Worm (Caenorhabditis elegans): ENCODE measurements around the gene ZK896.5.

DNA sequence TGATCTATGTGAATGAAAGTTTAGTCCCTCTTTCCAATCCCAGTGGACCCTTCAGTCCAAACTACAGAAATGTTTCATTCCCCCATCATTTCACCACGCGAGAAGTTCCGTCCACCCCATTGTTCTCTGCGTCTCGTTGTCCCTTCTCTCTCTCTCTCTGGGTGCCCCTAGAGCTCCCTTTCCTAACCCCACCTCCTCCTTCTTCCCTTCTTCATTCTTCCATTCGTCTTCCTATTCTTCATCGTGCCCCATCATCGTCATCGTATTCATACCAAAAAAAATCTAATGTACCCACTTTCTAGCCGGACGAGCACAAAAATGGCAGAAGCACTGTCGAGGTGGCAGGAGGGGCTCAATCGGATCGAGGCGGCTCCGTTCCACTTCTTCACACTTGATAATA is 43.2 kb downstream of the ZK896.5 start, which contains the start of gene M02B1.3:
- TF ChIP-seq aly-2 (tag; optimal IDR thresholded peaks at IDR 0.05) = no peak
- TF ChIP-seq unc-39 (tag; optimal IDR thresholded peaks at IDR 0.05) = no peak
- TF ChIP-seq nhr-6 (tag; optimal IDR thresholded peaks at IDR 0.05) = no peak
- TF ChIP-seq ama-1 (optimal IDR thresholded peaks at IDR 0.05) = no peak
- TF ChIP-seq nhr-25 (tag; optimal IDR thresholded peaks at IDR 0.05) = no peak
- no peak for TF ChIP-seq lin-39 (tag; optimal IDR thresholded peaks at IDR 0.05)
- no peak for TF ChIP-seq zag-1 (tag; optimal IDR thresholded peaks at IDR 0.05)
- TF ChIP-seq skn-1 (tag; optimal IDR thresholded peaks at IDR 0.05) = no peak
- TF ChIP-seq ceh-82 (tag; optimal IDR thresholded peaks at IDR 0.05) = no peak

Data from whole organism, L2 larva.